Fruit fly (Drosophila melanogaster) whole organism, wandering third instar larva: ENCODE data around the gene pav.
A peak's percentile ranks its signal among the peaks of the same experiment; 100 is the strongest.

ENCODE experiments used
- Hr78 ChIP-seq: fragments of >200 bp; optimal IDR thresholded peaks from 2 replicates; lab custom pipeline; 2017; ENCODE audit warnings: missing biosample characterization, missing genetic modification characterization
- Mio ChIP-seq: sonication (Bioruptor generic); optimal IDR thresholded peaks from 2 replicates; lab custom pipeline; 2016; ENCODE audit warnings: missing biosample characterization, missing genetic modification characterization
- dl ChIP-seq, 2 experiments: fragments of 175-275, 200-275 bp in 1 of 2; fragments of 200-275 bp in 1 of 2; sonication (Bioruptor generic); optimal IDR thresholded peaks; lab custom pipeline; 2018; ENCODE audit warnings: mild to moderate bottlenecking in 2 of 2, missing biosample characterization in 2 of 2, missing genetic modification characterization in 2 of 2, moderate library complexity in 2 of 2; ENCODE audit not compliant: partially characterized antibody in 2 of 2, insufficient read depth in 1 of 2
- dmrt93B ChIP-seq: fragments of 200-800 bp; sonication (Bioruptor generic); optimal IDR thresholded peaks from 2 replicates; lab custom pipeline; 2018; ENCODE audit warnings: missing biosample characterization, mild to moderate bottlenecking, missing genetic modification characterization
- h ChIP-seq: fragments of 200-800 bp; sonication (Bioruptor generic); optimal IDR thresholded peaks from 3 replicates; lab custom pipeline; 2016; ENCODE audit warnings: missing biosample characterization, mild to moderate bottlenecking, missing genetic modification characterization
- jim ChIP-seq: fragments of 175-275, 200-325 bp; sonication (Bioruptor generic); optimal IDR thresholded peaks from 2 replicates; lab custom pipeline; 2016; ENCODE audit warnings: missing biosample characterization, mild to moderate bottlenecking, missing genetic modification characterization
- lola ChIP-seq: fragments of >200 bp; optimal IDR thresholded peaks from 2 replicates; lab custom pipeline; 2017; ENCODE audit warnings: missing biosample characterization, missing genetic modification characterization
- psq ChIP-seq: fragments of 200-800 bp; sonication (Bioruptor generic); optimal IDR thresholded peaks from 3 replicates; lab custom pipeline; 2017; ENCODE audit warnings: missing biosample characterization, mild to moderate bottlenecking, missing genetic modification characterization, moderate library complexity
- usp ChIP-seq: fragments of >200 bp; optimal IDR thresholded peaks from 2 replicates; lab custom pipeline; 2017; ENCODE audit warnings: missing biosample characterization, missing genetic modification characterization

DNA sequence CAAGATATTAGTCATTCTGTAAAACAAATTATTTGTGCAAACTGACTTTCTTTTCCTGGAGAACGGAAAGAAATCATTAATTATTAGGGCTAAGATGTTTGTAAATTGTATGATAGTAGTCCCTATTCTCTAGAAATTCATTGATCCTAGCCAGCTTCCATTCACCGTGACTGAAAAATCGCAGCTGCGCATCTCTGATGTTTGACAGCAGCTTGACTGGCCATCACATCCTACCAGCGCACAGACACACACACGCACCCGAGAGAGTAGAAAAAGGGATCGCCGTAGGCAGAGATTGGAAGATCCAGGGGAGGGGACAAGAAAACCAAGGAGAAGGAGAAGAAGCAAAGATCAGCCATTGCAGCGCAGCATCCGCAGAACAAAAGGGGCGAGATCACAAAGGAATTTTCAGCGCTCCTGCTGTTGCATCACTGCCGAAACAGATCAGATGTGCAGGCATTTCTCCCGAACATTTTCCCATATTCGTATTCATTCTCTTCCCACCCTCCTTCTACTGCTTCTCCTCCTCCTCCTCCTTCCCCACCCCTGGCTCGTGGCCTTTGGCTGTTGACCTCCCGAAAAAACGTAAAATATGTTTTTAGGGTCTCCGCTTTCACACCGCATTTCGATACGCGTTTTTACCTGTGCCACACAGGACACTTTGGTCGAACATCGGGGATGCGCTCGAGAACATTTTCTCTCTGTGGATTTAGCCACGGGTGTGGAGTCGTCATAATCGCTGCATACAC lies 10.5 kb downstream of the pav start:
- TF ChIP-seq usp (no peak), dmrt93B (GFP tag; lab: Kevin White, UChicago) (no peak), psq (GFP tag; lab: Kevin White, UChicago) (peak; percentile 84), jim (GFP tag; lab: Kevin White, UChicago) (no peak), dl (GFP tag; optimal IDR thresholded peaks at IDR 0.05; lab: Kevin White, UChicago; ENCODE audit: insufficient read depth in 1 of 2, partially characterized antibody in 2 of 2) (no peak), h (GFP tag; lab: Kevin White, UChicago) (peak; percentile 23), lola (no peak), Hr78 (GFP tag; lab: Kevin White, UChicago) (no peak), Mio (GFP tag; lab: Kevin White, UChicago) (no peak)
